Fruit fly (Drosophila melanogaster) whole organism: Measurements from ENCODE around the gene Bub3.

Experiments used
- CG8478 ChIP-seq: fragments of >200 bp; optimal IDR thresholded peaks from 2 replicates; lab custom pipeline; 2018; ENCODE audit warnings: inconsistent platforms
- Dll ChIP-seq: fragments of >200 bp; optimal IDR thresholded peaks from 2 replicates; lab custom pipeline; 2017
- EcR ChIP-seq, 2 experiments: fragments of >200 bp; optimal IDR thresholded peaks; 2 replicates each; lab custom pipeline; 2017; ENCODE audit warnings: missing biosample characterization in 2 of 2, missing genetic modification characterization in 2 of 2, missing genetic modification reagents in 2 of 2
- pan ChIP-seq: fragments of >200 bp; optimal IDR thresholded peaks from 2 replicates; lab custom pipeline; 2017
- psq ChIP-seq: fragments of >200 bp; optimal IDR thresholded peaks from 2 replicates; lab custom pipeline; 2017
- usp ChIP-seq: fragments of >200 bp; optimal IDR thresholded peaks from 2 replicates; lab custom pipeline; 2017; ENCODE audit warnings: missing biosample characterization, missing genetic modification characterization, mixed read lengths

DNA sequence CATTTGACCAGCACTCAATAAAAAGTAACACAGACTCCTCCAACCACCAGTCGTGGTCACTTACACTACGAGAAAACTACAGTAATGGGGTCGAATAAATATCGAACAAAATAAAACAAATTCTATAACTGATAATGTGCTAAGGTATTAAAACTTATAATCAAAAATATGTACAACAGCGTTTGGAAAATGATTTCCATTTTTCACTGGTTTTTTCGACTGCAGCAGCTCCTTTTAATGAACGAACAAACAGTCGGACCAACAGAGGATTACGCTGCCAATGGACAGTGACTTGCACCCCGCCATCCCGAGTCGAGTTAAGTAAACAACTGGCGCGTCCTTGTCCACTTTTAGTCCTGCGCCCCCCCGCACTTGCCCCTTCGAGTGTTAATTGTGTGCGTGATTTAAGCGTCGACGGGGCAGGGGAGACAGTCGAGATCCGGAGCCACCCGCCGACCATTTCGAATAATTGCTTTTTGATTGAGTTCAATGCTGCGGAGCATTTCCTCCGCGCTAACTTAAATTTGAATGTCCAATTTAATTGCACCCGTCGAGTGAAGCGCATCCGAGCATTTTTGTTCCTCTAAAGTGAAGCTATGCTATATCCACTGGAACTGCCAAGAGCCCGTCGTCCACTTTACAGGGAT, 10.9 kb downstream of the Bub3 start, which contains the start of gene ppk21:
- TF ChIP-seq CG8478 (lab: Kevin White, UChicago) (no peak), usp (GFP tag; lab: Kevin White, UChicago) (no peak), EcR (GFP tag; optimal IDR thresholded peaks at IDR 0.05; lab: Kevin White, UChicago) (no peak), Dll (no peak), pan (lab: Kevin White, UChicago) (no peak), psq (no peak)
